Fruit fly (Drosophila melanogaster): ENCODE results near the gene CG6495.

CG6495 gene

dm6 chr2L:10751879-10752620 is 8.9 kb upstream of the CG6495 start:
- TF ChIP-seq CG17801 (GFP tag; optimal IDR thresholded peaks at IDR 0.05; ENCODE audit: partially characterized antibody): no peak

dm6 chr2L:10752668-10753067 is 8.2 kb upstream of the CG6495 start:
- no peak for TF ChIP-seq CG17801 (GFP tag; optimal IDR thresholded peaks at IDR 0.05; ENCODE audit: partially characterized antibody)

DNA sequence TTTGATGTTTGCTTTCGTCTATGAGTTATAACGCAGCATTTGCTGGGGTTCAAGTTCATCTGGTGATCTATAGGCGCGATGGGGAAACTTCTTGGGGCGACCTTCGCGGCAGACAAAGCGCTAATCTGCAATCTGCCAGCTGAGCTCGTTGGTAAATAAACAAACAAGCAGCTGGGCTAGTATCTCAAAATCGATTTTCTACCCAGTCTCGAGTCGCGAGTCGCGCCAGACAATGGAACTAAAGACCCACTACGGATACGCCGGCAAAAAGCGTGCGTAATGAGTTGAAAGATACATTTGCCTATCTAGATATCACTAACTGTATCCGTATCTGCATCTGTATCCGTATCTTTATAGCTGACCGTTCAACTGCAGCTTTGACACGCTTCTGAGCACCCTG is 7.3 kb upstream of the CG6495 start:
- no peak for TF ChIP-seq CG17801 (GFP tag; optimal IDR thresholded peaks at IDR 0.05; ENCODE audit: partially characterized antibody)

DNA sequence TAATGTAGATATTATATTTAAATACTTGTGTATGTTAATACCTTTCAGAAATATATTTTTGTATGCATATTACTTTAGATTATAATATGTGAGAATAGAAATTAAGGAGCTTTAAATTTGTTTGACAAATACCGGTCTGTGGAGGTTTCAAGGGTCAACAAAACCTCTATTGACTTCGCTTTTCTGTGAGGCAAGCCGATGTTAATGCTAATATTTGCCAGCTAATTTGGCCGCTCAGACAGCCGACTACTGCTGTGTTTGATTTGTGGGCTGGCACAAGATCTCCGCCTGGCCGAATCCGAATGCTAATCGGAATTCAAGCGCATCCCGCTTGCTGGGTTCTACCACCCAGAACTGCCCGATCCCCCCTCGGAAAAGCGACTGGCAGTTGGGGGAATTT is 6.3 kb upstream of the CG6495 start:
- no peak for TF ChIP-seq CG17801 (GFP tag; optimal IDR thresholded peaks at IDR 0.05; ENCODE audit: partially characterized antibody)

- peak; percentile 51 for TF ChIP-seq CG17801 (GFP tag; optimal IDR thresholded peaks at IDR 0.05; ENCODE audit: partially characterized antibody)
These were observed 4.9 kb upstream of the CG6495 start, which contains the start of gene CG17124 for dm6 chr2L:10756049-10756448. Gene CG17124, minus strand, starts transcription at chr2L:10756325.

dm6 chr2L:10757038-10757685 is 3.8 kb upstream of the CG6495 start:
- no peak for TF ChIP-seq CG17801 (GFP tag; optimal IDR thresholded peaks at IDR 0.05; ENCODE audit: partially characterized antibody)

DNA sequence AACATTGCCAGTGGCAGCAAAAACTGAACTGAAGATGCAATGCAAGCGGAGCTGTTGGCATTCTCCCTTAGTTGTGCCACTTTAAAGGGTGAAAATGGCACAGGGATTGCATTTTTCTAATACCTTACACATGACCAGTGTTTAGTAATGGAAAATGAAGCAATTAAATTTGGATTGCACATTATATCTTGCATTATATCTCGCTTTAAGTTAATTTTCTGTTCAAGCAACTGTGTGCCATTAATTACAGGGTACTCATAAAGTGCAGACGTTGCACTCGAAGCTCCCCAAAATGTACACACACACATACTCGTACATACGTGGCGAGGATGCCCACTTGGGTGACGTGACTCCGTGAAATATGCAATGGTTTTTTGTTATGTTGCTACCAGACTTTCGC is 1.3 kb upstream of the CG6495 start:
- no peak for TF ChIP-seq CG17801 (GFP tag; optimal IDR thresholded peaks at IDR 0.05; ENCODE audit: partially characterized antibody)

DNA sequence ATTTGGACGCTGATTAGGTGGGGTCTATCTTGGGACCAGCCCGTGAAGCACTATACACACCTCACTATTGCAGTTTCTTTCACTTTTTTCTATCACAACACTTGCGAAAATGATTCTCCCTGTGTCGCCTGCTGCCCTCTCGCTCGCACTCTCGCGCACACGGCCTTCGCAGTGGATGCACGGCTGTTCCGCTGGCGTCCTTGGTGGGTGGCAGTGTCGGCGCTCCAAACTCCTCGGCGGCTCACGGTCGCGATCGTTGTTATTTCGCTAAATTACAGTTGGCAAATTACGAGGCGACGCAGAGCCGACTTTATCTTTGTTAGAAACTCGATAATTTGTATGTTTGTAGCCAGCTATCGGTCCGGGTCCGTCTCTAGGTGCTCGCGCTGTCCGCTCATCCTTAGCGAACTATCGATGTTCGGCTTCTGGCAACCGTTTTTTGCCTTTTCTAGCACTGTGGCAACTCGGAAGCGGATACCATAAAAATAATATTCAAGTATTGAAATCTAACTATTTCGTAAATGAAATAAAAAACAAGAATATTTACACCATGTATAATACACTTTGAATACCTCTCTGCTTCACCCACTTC is 6.8 kb downstream of the CG6495 start, which contains the start of gene Ubc2:
Gene Ubc2 (minus strand): TSS at position 410 of the 592 bp plus-strand sequence.
- no peak for TF ChIP-seq CG17801 (GFP tag; optimal IDR thresholded peaks at IDR 0.05; ENCODE audit: partially characterized antibody)

- TF ChIP-seq CG17801 (GFP tag; optimal IDR thresholded peaks at IDR 0.05; ENCODE audit: partially characterized antibody): no peak
These were observed 8.8 kb downstream of the CG6495 start, which contains the start of gene CG6724 for dm6 chr2L:10769708-10770107. Gene CG6724, minus strand, starts transcription at chr2L:10769952.

DNA sequence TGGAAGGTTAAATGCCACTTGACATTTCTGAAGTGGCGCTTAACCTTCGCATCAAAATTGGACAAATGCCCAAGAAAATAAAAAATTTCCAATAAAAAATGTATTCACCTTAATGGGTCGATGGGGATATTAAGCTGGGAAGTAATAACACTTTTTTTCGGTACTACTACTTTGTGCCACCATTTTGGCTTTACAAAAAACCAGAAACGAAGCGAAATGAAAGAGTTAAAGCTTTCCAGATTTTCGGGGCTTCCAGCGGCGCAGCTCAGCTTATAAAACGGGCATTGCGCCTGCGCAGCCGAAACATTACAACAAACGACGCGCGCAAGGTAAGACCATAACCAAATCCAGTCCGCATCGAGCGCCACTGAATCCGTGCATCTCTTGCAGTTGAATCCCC is 9.7 kb downstream of the CG6495 start, which contains the start of gene CG17127:
Gene CG17127 (plus strand): TSS at position 301 of the 400 bp plus-strand sequence.
- TF ChIP-seq CG17801 (GFP tag; optimal IDR thresholded peaks at IDR 0.05; ENCODE audit: partially characterized antibody): no peak

DNA sequence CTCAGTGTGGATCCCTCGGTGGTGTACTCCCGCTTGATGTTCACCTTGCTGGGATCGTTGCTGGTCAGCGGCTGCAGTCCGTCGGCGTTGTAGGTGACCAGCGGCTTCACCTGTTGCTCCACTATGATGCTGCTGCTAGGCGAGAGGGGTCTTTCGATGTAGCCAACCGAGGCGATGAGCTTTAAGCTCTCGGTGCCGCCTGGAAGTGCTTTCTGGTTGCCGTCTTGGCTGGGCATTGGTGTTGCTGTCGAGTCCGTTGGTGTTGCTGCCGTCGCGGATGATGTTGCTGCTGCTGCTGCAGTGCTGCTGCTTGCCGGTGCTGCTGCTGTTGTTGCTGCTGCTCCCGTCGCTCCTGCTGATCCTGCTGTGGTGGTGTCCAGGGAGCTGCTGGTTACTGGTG is 13.1 kb downstream of the CG6495 start:
- no peak for TF ChIP-seq CG17801 (GFP tag; optimal IDR thresholded peaks at IDR 0.05; ENCODE audit: partially characterized antibody)

DNA sequence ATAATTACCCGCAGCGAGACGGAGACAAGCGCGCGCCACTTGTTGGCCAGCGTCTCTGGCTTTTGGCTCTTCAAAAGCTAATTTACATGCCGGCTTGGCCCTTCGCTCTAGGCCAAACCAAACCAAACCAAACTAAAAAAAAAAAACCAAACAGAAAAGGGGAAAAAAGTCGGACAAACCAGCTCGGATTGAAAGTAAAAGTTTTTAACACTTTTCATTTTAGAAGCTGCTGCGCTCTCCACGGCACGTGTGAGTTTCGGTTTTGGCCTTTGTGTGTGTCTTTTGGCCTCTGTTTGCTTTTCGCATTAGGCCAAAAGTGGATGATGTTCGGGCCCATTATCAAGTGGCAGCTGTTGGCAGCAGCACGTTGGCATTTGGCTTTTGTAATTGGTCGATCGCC is 20.3 kb downstream of the CG6495 start:
- TF ChIP-seq CG17801 (GFP tag; optimal IDR thresholded peaks at IDR 0.05; ENCODE audit: partially characterized antibody): no peak

DNA sequence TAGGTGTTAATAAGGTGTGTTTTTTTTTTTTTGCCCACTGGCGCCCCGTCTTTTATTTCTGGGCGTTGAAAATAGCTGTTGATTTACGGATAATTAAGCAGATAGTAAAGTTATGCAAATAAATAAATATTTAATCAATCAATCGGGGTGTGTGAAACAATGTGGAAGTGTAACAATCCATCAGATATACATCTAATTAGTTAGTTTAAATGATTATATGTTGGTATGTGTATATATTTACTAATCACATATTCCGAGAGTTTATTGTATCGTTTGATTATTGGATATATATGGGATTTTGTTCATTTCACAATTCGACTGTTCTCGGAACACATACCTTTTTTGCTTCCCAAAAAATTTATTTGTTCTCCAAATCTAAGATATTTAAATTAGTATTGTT is 29.0 kb downstream of the CG6495 start, which contains the start of gene CG31870:
Gene CG31870 (plus strand): TSS at position 301 of the 400 bp plus-strand sequence.
- TF ChIP-seq CG17801 (GFP tag; optimal IDR thresholded peaks at IDR 0.05; ENCODE audit: partially characterized antibody): no peak

DNA sequence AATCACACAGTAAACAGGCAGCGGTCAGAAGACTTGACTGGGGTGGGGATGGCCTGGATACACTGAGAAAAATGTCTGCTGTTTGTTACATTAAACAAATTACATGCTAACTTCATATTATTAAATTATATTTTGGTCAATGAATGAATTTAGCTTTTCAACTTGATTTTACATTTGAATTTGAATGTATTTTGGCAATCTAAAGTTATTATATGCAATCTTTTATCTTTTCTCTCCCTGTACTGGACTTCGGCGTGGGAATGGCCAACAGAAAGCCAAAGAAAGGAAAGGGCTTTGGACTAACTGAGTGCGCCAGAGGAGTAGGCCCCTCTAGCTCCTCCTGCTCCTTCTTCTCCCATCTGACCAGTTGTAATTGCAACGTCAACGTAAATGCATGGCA is 30.4 kb downstream of the CG6495 start:
- no peak for TF ChIP-seq CG17801 (GFP tag; optimal IDR thresholded peaks at IDR 0.05; ENCODE audit: partially characterized antibody)

DNA sequence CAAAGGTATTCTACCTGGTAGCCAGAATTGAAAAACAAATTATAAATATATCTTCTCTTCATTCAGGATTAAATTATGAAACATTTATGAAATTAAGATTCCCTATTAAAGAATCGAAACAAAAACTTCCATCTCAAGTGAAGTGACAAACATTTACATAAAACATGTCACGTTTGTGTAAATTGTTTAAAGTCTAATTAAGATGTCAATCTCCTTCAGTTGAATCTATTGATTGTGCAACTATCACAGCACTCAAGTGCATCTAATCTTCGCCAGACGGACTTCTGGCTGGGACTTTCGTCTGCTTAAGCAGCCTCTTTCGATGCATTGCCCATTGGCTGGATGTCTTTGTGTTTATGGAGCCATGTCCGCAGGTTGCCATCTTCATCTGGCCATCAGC is 31.2 kb downstream of the CG6495 start:
- TF ChIP-seq CG17801 (GFP tag; optimal IDR thresholded peaks at IDR 0.05; ENCODE audit: partially characterized antibody): no peak

dm6 chr2L:10794032-10794431 is 33.1 kb downstream of the CG6495 start:
- no peak for TF ChIP-seq CG17801 (GFP tag; optimal IDR thresholded peaks at IDR 0.05; ENCODE audit: partially characterized antibody)
